Fruit fly (Drosophila melanogaster) Kc167 (cell line): ENCODE data around the gene Sb.

Experiments used
- insv ChIP-seq: fragments of >200 bp; optimal IDR thresholded peaks from 3 replicates; lab custom pipeline; 2018; ENCODE audit warnings: missing external identifiers
- psq ChIP-seq: fragments of >200 bp; optimal IDR thresholded peaks from 2 replicates; lab custom pipeline; 2017; ENCODE audit warnings: missing external identifiers
- ttk ChIP-seq: sonication (Bioruptor generic); optimal IDR thresholded peaks from 2 replicates; lab custom pipeline; 2017; ENCODE audit warnings: missing external identifiers

- no peak for TF ChIP-seq psq
- no peak for TF ChIP-seq insv (lab: Kevin White, UChicago)
- no peak for TF ChIP-seq ttk (lab: Kevin White, UChicago)
These were observed 40.1 kb downstream of the Sb start for dm6 chr3R:16156032-16156431.
